Worm (Caenorhabditis elegans) whole organism, L4 larva: ENCODE measurements around the gene str-118.
A peak's percentile ranks its signal among the peaks of the same experiment; 100 is the strongest.

Source experiments
- T26A8.4 ChIP-seq: fragments of 200-800 bp; sonication (Bioruptor generic); IDR thresholded peaks from 2 replicates; pipeline ENCODE4 v1.3.6; 2022; ENCODE audit warnings: missing genetic modification characterization, missing compliant biosample characterization
- aha-1 ChIP-seq: fragments of 150-350 bp; peaks from one replicate; lab custom pipeline; 2014; ENCODE audit warnings: missing biosample characterization, missing genetic modification characterization
- arid-1 ChIP-seq: fragments of 200-800 bp; sonication (Bioruptor generic); conservative IDR thresholded peaks from 2 replicates; pipeline ENCODE4 v1.3.6; 2022; ENCODE audit warnings: missing genetic modification reagents, missing genetic modification characterization, missing compliant biosample characterization
- ceh-20 ChIP-seq: fragments of 200-800 bp; sonication (Bioruptor generic); IDR thresholded peaks from 2 replicates; pipeline ENCODE4 v1.3.6; 2022; ENCODE audit warnings: missing genetic modification reagents, missing genetic modification characterization, missing compliant biosample characterization
- ceh-28 ChIP-seq: fragments of 150-350 bp; optimal IDR thresholded peaks from 2 replicates; lab custom pipeline; 2014; ENCODE audit warnings: missing biosample characterization, missing genetic modification reagents, missing genetic modification characterization
- ces-1 ChIP-seq: fragments of 150-350 bp; sonication (generic microtip); optimal IDR thresholded peaks from 4 replicates; lab custom pipeline; 2014; ENCODE audit warnings: missing biosample characterization, missing genetic modification reagents, missing genetic modification characterization
- ctbp-1 ChIP-seq: fragments of 200-800 bp; sonication (Bioruptor generic); IDR thresholded peaks from 2 replicates; pipeline ENCODE4 v1.3.6; 2022; ENCODE audit warnings: missing genetic modification reagents, missing genetic modification characterization, missing compliant biosample characterization
- daf-16 ChIP-seq, 3 experiments: sonication (generic microtip); optimal IDR thresholded peaks; 2 replicates each; lab custom pipeline; 2016 to 2017; ENCODE audit warnings: missing genetic modification characterization in 3 of 3, missing genetic modification reagents in 3 of 3, mild to moderate bottlenecking in 2 of 3, missing compliant biosample characterization in 2 of 3, missing biosample characterization in 1 of 3, moderate library complexity in 1 of 3
- dmd-6 ChIP-seq: fragments of 200-800 bp; sonication (Bioruptor generic); IDR thresholded peaks from 2 replicates; pipeline ENCODE4 v1.3.6; 2022; ENCODE audit warnings: missing genetic modification reagents, missing genetic modification characterization, missing compliant biosample characterization
- dpl-1 ChIP-seq: fragments of 150-350 bp; optimal IDR thresholded peaks from 2 replicates; lab custom pipeline; 2014; ENCODE audit warnings: missing biosample characterization, missing genetic modification reagents, missing genetic modification characterization
- duxl-1 ChIP-seq: sonication (generic microtip); optimal IDR thresholded peaks from 2 replicates; lab custom pipeline; 2016; ENCODE audit warnings: mild to moderate bottlenecking, missing genetic modification characterization, moderate library complexity, missing compliant biosample characterization; ENCODE audit not compliant: poor library complexity
- dve-1 ChIP-seq: sonication (generic microtip); optimal IDR thresholded peaks from 2 replicates; lab custom pipeline; 2017; ENCODE audit warnings: antibody characterized with exemption, mild to moderate bottlenecking, missing genetic modification characterization, missing compliant biosample characterization; ENCODE audit not compliant: insufficient read depth
- egl-43 ChIP-seq: fragments of 200-800 bp; sonication (Bioruptor generic); IDR thresholded peaks from 2 replicates; pipeline ENCODE4 v1.3.6; 2022; ENCODE audit warnings: missing genetic modification reagents, missing genetic modification characterization, missing compliant biosample characterization
- fkh-10 ChIP-seq: fragments of 150-350 bp; optimal IDR thresholded peaks from 2 replicates; lab custom pipeline; 2014; ENCODE audit warnings: missing biosample characterization, missing genetic modification reagents, missing genetic modification characterization
- hif-1 ChIP-seq, 2 experiments: sonication (generic microtip); optimal IDR thresholded peaks; 2 replicates each; lab custom pipeline; 2016 to 2017; ENCODE audit warnings: missing compliant biosample characterization in 2 of 2, missing genetic modification characterization in 2 of 2, missing genetic modification reagents in 2 of 2, missing genotype in 2 of 2, mild to moderate bottlenecking in 1 of 2
- hlh-11 ChIP-seq: fragments of 200-800 bp; sonication (Bioruptor generic); optimal IDR thresholded peaks from 2 replicates; lab custom pipeline; 2018; ENCODE audit warnings: mild to moderate bottlenecking, missing genetic modification characterization, missing compliant biosample characterization
- hlh-30 ChIP-seq: sonication (generic microtip); optimal IDR thresholded peaks from 2 replicates; lab custom pipeline; 2017; ENCODE audit warnings: antibody characterized with exemption, mild to moderate bottlenecking, missing genetic modification characterization, missing compliant biosample characterization; ENCODE audit not compliant: insufficient read depth
- hmg-1.1 ChIP-seq: fragments of 200-800 bp; sonication (Bioruptor generic); IDR thresholded peaks from 2 replicates; pipeline ENCODE4 v1.3.6; 2022; ENCODE audit warnings: missing genetic modification reagents, missing genetic modification characterization, missing compliant biosample characterization
- lir-3 ChIP-seq: sonication (generic microtip); optimal IDR thresholded peaks from 2 replicates; lab custom pipeline; 2016; ENCODE audit warnings: mild to moderate bottlenecking, missing genetic modification characterization, missing compliant biosample characterization
- lsy-2 ChIP-seq, 2 experiments: fragments of 150-350 bp in 1 of 2; sonication (generic microtip) in 1 of 2; optimal IDR thresholded peaks; 2 replicates each; lab custom pipeline; 2014 to 2017; ENCODE audit warnings: missing biosample characterization in 2 of 2, missing genetic modification characterization in 2 of 2
- madf-9 ChIP-seq: fragments of 200-800 bp; sonication (Bioruptor generic); conservative IDR thresholded peaks from 2 replicates; pipeline ENCODE4 v1.3.6; 2022; ENCODE audit warnings: missing genetic modification reagents, missing genetic modification characterization, missing compliant biosample characterization
- mdl-1 ChIP-seq, 2 experiments: fragments of 150-350 bp in 1 of 2; sonication (generic microtip) in 1 of 2; optimal IDR thresholded peaks; 2 replicates each; lab custom pipeline; 2014 to 2017; ENCODE audit warnings: missing biosample characterization in 2 of 2, missing genetic modification characterization in 2 of 2
- mes-2 ChIP-seq: sonication (generic microtip); optimal IDR thresholded peaks from 2 replicates; lab custom pipeline; 2016; ENCODE audit warnings: missing genotype, mild to moderate bottlenecking, missing genetic modification characterization, missing compliant biosample characterization; ENCODE audit not compliant: poor library complexity, severe bottlenecking
- mxl-3 ChIP-seq: fragments of 200-800 bp; sonication (Bioruptor generic); optimal IDR thresholded peaks from 2 replicates; lab custom pipeline; 2018; ENCODE audit warnings: mild to moderate bottlenecking, missing genetic modification characterization, missing compliant biosample characterization
- nhr-102 ChIP-seq: sonication (generic microtip); optimal IDR thresholded peaks from 2 replicates; lab custom pipeline; 2016; ENCODE audit warnings: mild to moderate bottlenecking, missing genetic modification characterization, moderate library complexity, missing compliant biosample characterization
- nhr-11 ChIP-seq: fragments of 150-350 bp; optimal IDR thresholded peaks from 2 replicates; lab custom pipeline; 2014; ENCODE audit warnings: missing biosample characterization, missing genetic modification characterization
- nhr-237 ChIP-seq: sonication (generic microtip); optimal IDR thresholded peaks from 2 replicates; lab custom pipeline; 2017; ENCODE audit warnings: missing biosample characterization, missing genetic modification characterization
- nhr-28 ChIP-seq: fragments of 150-350 bp; optimal IDR thresholded peaks from 2 replicates; lab custom pipeline; 2014; ENCODE audit warnings: missing biosample characterization, missing genetic modification characterization
- nhr-48 ChIP-seq: sonication (generic microtip); optimal IDR thresholded peaks from 2 replicates; lab custom pipeline; 2016; ENCODE audit warnings: mild to moderate bottlenecking, missing genetic modification characterization, missing compliant biosample characterization
- nhr-6 ChIP-seq: fragments of 150-350 bp; optimal IDR thresholded peaks from 2 replicates; lab custom pipeline; 2014; ENCODE audit warnings: missing biosample characterization, missing genetic modification characterization
- nhr-76 ChIP-seq: fragments of 150-350 bp; optimal IDR thresholded peaks from 2 replicates; lab custom pipeline; 2014; ENCODE audit warnings: missing biosample characterization, missing genetic modification characterization
- pqm-1 ChIP-seq: sonication (generic microtip); optimal IDR thresholded peaks from 2 replicates; lab custom pipeline; 2017; ENCODE audit warnings: missing biosample characterization, missing genetic modification characterization
- rbr-2 ChIP-seq: sonication (generic microtip); optimal IDR thresholded peaks from 2 replicates; lab custom pipeline; 2016; ENCODE audit warnings: missing genotype, missing genetic modification characterization, missing compliant biosample characterization
- sdz-12 ChIP-seq: fragments of 200-800 bp; sonication (Bioruptor generic); optimal IDR thresholded peaks from 2 replicates; lab custom pipeline; 2018; ENCODE audit warnings: mild to moderate bottlenecking, missing genetic modification characterization, missing compliant biosample characterization
- set-16 ChIP-seq: fragments of 200-800 bp; sonication (Bioruptor generic); IDR thresholded peaks from 2 replicates; pipeline ENCODE4 v1.3.6; 2022; ENCODE audit warnings: missing genetic modification reagents, missing genetic modification characterization, missing compliant biosample characterization
- skn-1 ChIP-seq: fragments of 150-350 bp; optimal IDR thresholded peaks from 2 replicates; lab custom pipeline; 2014; ENCODE audit warnings: missing biosample characterization, missing genetic modification characterization
- snpc-1.2 ChIP-seq: fragments of 200-800 bp; sonication (Bioruptor generic); IDR thresholded peaks from 2 replicates; pipeline ENCODE4 v1.3.6; 2022; ENCODE audit warnings: missing genetic modification reagents, missing genetic modification characterization, missing compliant biosample characterization
- spr-1 ChIP-seq: sonication (generic microtip); optimal IDR thresholded peaks from 2 replicates; lab custom pipeline; 2016; ENCODE audit warnings: mild to moderate bottlenecking, missing genetic modification characterization, missing compliant biosample characterization
- spr-3 ChIP-seq: fragments of 200-800 bp; sonication (Bioruptor generic); optimal IDR thresholded peaks from 2 replicates; lab custom pipeline; 2018; ENCODE audit warnings: mild to moderate bottlenecking, missing genetic modification characterization, missing compliant biosample characterization
- unc-62 ChIP-seq, 3 experiments: fragments of 150-350 bp in 1 of 3; sonication (generic microtip); optimal IDR thresholded peaks in 2 of 3; peaks in 1 of 3; 1 replicate in 1 of 3; 2 replicates in 2 of 3; lab custom pipeline; 2014 to 2017; ENCODE audit warnings: missing biosample characterization in 3 of 3, missing genetic modification characterization in 3 of 3, missing genetic modification reagents in 3 of 3, missing genotype in 1 of 3
- zag-1 ChIP-seq: fragments of 150-350 bp; optimal IDR thresholded peaks from 2 replicates; lab custom pipeline; 2014; ENCODE audit warnings: missing biosample characterization, missing genetic modification characterization
- zfp-3 ChIP-seq: fragments of 200-800 bp; sonication (Bioruptor generic); conservative IDR thresholded peaks from 2 replicates; pipeline ENCODE4 v1.3.6; 2022; ENCODE audit warnings: missing genetic modification reagents, missing genetic modification characterization, missing compliant biosample characterization
- ztf-11 ChIP-seq: fragments of 150-350 bp; optimal IDR thresholded peaks from 2 replicates; lab custom pipeline; 2014; ENCODE audit warnings: missing biosample characterization, missing genetic modification characterization

str-118 gene

ce11 chrV:10041484-10041883 lies 10.5 kb upstream of the str-118 start (continued):
- TF ChIP-seq dmd-6 (GFP tag; lab: Robert Waterston, UW): peak; percentile 54
- TF ChIP-seq ces-1 (GFP tag; lab: Kevin White, UChicago): no peak
- 0 out of 2 replicates have a peak, but pooled peaks have one; percentile 31 for TF ChIP-seq T26A8.4 (GFP tag; lab: Robert Waterston, UW)
- TF ChIP-seq fkh-10 (GFP tag; lab: Kevin White, UChicago): peak; percentile 44
- TF ChIP-seq ceh-28 (tag; lab: Kevin White, UChicago): no peak
- TF ChIP-seq hlh-11 (tag; lab: Kevin White, UChicago): peak; percentile 54
- no peak for TF ChIP-seq dpl-1
- TF ChIP-seq egl-43 (GFP tag; lab: Robert Waterston, UW): 0 out of 2 replicates have a peak, but pooled peaks have one; percentile 20
- no peak for TF ChIP-seq set-16 (GFP tag; lab: Robert Waterston, UW)
- no peak for TF ChIP-seq sdz-12 (GFP tag; lab: Kevin White, UChicago)
- TF ChIP-seq nhr-28 (tag; lab: Kevin White, UChicago): peak; percentile 38
- TF ChIP-seq ceh-20: peak; percentile 53; the same call in 1 of the 2 replicates
- TF ChIP-seq nhr-76: no peak
- no peak for TF ChIP-seq nhr-237 (tag; lab: Kevin White, UChicago)
- 0 out of 2 replicates have a peak, but pooled peaks have one; percentile 6 for TF ChIP-seq arid-1
- no peak for TF ChIP-seq skn-1 (tag; lab: Kevin White, UChicago)
- TF ChIP-seq madf-9: no peak

DNA sequence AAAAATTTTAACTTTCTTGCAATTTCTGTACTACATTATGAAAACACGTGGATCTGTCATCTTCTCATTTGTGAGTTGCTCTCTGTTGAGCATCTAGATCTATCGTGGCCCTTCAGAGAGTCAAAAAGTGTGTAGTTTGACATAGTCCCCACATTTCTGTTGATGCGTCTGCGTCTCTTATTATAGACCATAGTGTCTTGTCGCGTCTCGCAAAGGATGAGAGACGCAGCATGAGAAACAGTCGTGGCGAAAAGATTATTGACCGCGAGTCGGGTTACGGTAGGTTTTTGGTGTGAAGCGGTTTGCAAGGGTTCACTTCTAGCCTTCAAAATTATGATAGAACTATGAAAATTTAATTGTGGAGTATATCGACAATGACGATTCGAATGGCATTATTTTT lies 9.7 kb upstream of the str-118 start:
- no peak for TF ChIP-seq pqm-1 (tag; lab: Kevin White, UChicago)
- TF ChIP-seq mdl-1 (tag; optimal IDR thresholded peaks at IDR 0.05; lab: Kevin White, UChicago): peak; percentile 45 to 65
- no peak for TF ChIP-seq ztf-11 (tag; lab: Kevin White, UChicago)
- no peak for TF ChIP-seq lir-3
- TF ChIP-seq ceh-28 (tag; lab: Kevin White, UChicago): peak; percentile 33
- peak; percentile 15 for TF ChIP-seq nhr-48 (tag; lab: Kevin White, UChicago)
- 0 out of 2 replicates have a peak, but pooled peaks have one; percentile 48 for TF ChIP-seq zfp-3 (GFP tag; lab: Robert Waterston, UW)
- TF ChIP-seq rbr-2: peak; percentile 51
- peak in 1 of 2 experiments; percentile 47 for TF ChIP-seq hif-1 (tag; optimal IDR thresholded peaks at IDR 0.05; lab: Kevin White, UChicago)
- TF ChIP-seq hlh-30 (tag; lab: Kevin White, UChicago): peak; percentile 76
- peak; percentile 79 for TF ChIP-seq mes-2 (tag; lab: Kevin White, UChicago)
- no peak for TF ChIP-seq fkh-10 (GFP tag; lab: Kevin White, UChicago)
- TF ChIP-seq hlh-11 (tag; lab: Kevin White, UChicago): peak; percentile 66
- peak; percentile 49 for TF ChIP-seq spr-3 (GFP tag; lab: Kevin White, UChicago)
- peak; percentile 38; the same call in 1 of the 2 replicates for TF ChIP-seq T26A8.4 (GFP tag; lab: Robert Waterston, UW)
- TF ChIP-seq spr-1 (tag; lab: Kevin White, UChicago): peak; percentile 10
- peak; percentile 57 for TF ChIP-seq mxl-3 (GFP tag; lab: Kevin White, UChicago)
- peak in 1 of 2 experiments; percentile 97 for TF ChIP-seq unc-62 (GFP tag; optimal IDR thresholded peaks at IDR 0.05 in 1 of 2; lab: Kevin White, UChicago)
- no peak for TF ChIP-seq unc-62 (tag; optimal IDR thresholded peaks at IDR 0.05; lab: Kevin White, UChicago)
- peak; percentile 75 for TF ChIP-seq dve-1 (tag; lab: Kevin White, UChicago)
- no peak for TF ChIP-seq snpc-1.2 (GFP tag; lab: Robert Waterston, UW)
- peak; percentile 70 for TF ChIP-seq nhr-6 (tag; lab: Kevin White, UChicago)
- peak; percentile 42; the same call in 1 of the 2 replicates for TF ChIP-seq arid-1
- TF ChIP-seq lsy-2 (tag; optimal IDR thresholded peaks at IDR 0.05; lab: Kevin White, UChicago): peak; percentile 87 to 97
- TF ChIP-seq hmg-1.1 (GFP tag; lab: Robert Waterston, UW): peak; percentile 78
- peak; percentile 31 for TF ChIP-seq duxl-1
- peak; percentile 49 for TF ChIP-seq nhr-28 (tag; lab: Kevin White, UChicago)
- TF ChIP-seq aha-1 (tag; lab: Kevin White, UChicago): peak; percentile 97
- peak; percentile 49 for TF ChIP-seq dpl-1
- TF ChIP-seq ctbp-1 (GFP tag; lab: Robert Waterston, UW): peak; percentile 50; the same call in 1 of the 2 replicates
- no peak for TF ChIP-seq zag-1
- TF ChIP-seq dmd-6 (GFP tag; lab: Robert Waterston, UW): peak; percentile 61
- no peak for TF ChIP-seq daf-16 (GFP tag; optimal IDR thresholded peaks at IDR 0.05; lab: Kevin White, UChicago)
- peak; percentile 61 for TF ChIP-seq daf-16 (tag; optimal IDR thresholded peaks at IDR 0.05; lab: Kevin White, UChicago)
- no peak for TF ChIP-seq ces-1 (GFP tag; lab: Kevin White, UChicago)
- TF ChIP-seq nhr-11 (tag; lab: Kevin White, UChicago): peak; percentile 46
- TF ChIP-seq nhr-102: peak; percentile 6
- TF ChIP-seq ceh-20: peak; percentile 71
- TF ChIP-seq egl-43 (GFP tag; lab: Robert Waterston, UW): no peak
